Worm (Caenorhabditis elegans) whole organism, early embryonic: Measurements from ENCODE around the gene str-196.

Source experiments
- B0310.2 ChIP-seq: sonication (generic microtip); optimal IDR thresholded peaks from 2 replicates; lab custom pipeline; 2016; ENCODE audit warnings: mild to moderate bottlenecking, missing genetic modification characterization, missing compliant biosample characterization
- F13C5.2 ChIP-seq: sonication (generic microtip); optimal IDR thresholded peaks from 2 replicates; lab custom pipeline; 2017; ENCODE audit warnings: mild to moderate bottlenecking, missing genetic modification characterization, inconsistent platforms, missing compliant biosample characterization
- aly-1 ChIP-seq: sonication (generic microtip); optimal IDR thresholded peaks from 2 replicates; lab custom pipeline; 2016; ENCODE audit warnings: missing genetic modification characterization, missing compliant biosample characterization
- ama-1 ChIP-seq: fragments of 150-350 bp; optimal IDR thresholded peaks from 2 replicates; lab custom pipeline; 2014
- ceh-13 ChIP-seq: fragments of 200-800 bp; sonication (Bioruptor generic); optimal IDR thresholded peaks from 2 replicates; lab custom pipeline; 2018; ENCODE audit warnings: mild to moderate bottlenecking, missing genetic modification characterization, missing compliant biosample characterization
- ceh-36 ChIP-seq: sonication (generic microtip); optimal IDR thresholded peaks from 2 replicates; lab custom pipeline; 2016; ENCODE audit warnings: missing genetic modification characterization, inconsistent platforms, missing compliant biosample characterization
- flt-1 ChIP-seq: fragments of 200-800 bp; sonication (Bioruptor generic); IDR thresholded peaks from 2 replicates; pipeline ENCODE4 v1.3.6; 2022; ENCODE audit warnings: missing genetic modification characterization, missing compliant biosample characterization
- hmbx-1 ChIP-seq: sonication (generic microtip); optimal IDR thresholded peaks from 2 replicates; lab custom pipeline; 2016; ENCODE audit warnings: mild to moderate bottlenecking, missing genetic modification characterization, missing compliant biosample characterization
- hnd-1 ChIP-seq: sonication (generic microtip); optimal IDR thresholded peaks from 2 replicates; lab custom pipeline; 2016; ENCODE audit warnings: missing genetic modification characterization, missing compliant biosample characterization
- tra-4 ChIP-seq: sonication (generic microtip); optimal IDR thresholded peaks from 2 replicates; lab custom pipeline; 2017; ENCODE audit warnings: missing genetic modification characterization, missing compliant biosample characterization

DNA sequence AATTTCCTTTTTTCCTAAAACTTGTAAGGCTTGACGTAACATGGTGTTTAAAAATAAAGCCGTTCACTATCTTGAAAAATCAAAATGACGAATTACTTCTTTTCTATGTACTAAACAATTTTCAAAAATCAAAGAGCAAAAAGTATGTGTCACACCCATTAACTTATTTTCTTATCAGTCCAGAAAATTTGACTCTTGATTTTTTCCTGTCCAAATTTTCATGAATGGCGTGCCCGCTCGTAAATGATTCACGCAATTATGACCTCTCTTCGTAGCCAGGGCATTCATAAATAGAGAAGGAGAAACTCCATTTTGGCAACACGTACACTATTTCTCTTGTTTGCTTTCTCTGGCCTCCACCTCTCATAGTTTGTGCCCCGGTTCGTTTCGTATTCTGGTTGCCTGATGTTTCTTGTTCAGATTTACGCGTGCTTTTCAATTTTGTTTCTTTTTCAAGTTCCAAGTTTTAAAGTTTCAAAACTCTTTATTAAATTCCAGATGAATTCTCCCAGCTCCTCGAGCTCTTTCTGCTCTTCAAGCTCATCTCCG is 13.8 kb upstream of the str-196 start, which contains the start of gene nhr-55:
- TF ChIP-seq ama-1 (no peak), ceh-13 (GFP tag; lab: Kevin White, UChicago) (no peak), aly-1 (tag; lab: Kevin White, UChicago) (no peak), flt-1 (GFP tag; lab: Robert Waterston, UW) (no peak), hnd-1 (tag; lab: Kevin White, UChicago) (no peak), B0310.2 (no peak), hmbx-1 (no peak), F13C5.2 (tag; lab: Kevin White, UChicago) (no peak), ceh-36 (tag; lab: Kevin White, UChicago) (no peak), tra-4 (tag; lab: Kevin White, UChicago) (no peak)
